Fruit fly (Drosophila melanogaster) whole organism, embryonic: ENCODE measurements around the gene CG13059.

Experiments
- Atf6 ChIP-seq: fragments of 200-800 bp; sonication (Bioruptor generic); IDR thresholded peaks from 2 replicates; pipeline ENCODE4 v1.3.6; 2022; ENCODE audit warnings: missing biosample characterization, missing genetic modification characterization
- CG10267 ChIP-seq: fragments of 200-800 bp; sonication (Bioruptor generic); optimal IDR thresholded peaks from 2 replicates; lab custom pipeline; 2018; ENCODE audit warnings: missing biosample characterization, mild to moderate bottlenecking, missing genetic modification characterization, moderate library complexity
- CG10565 ChIP-seq: fragments of 200-800 bp; sonication (Bioruptor generic); optimal IDR thresholded peaks from 3 replicates; lab custom pipeline; 2016; ENCODE audit warnings: missing biosample characterization, mild to moderate bottlenecking, missing genetic modification characterization
- CG11398 ChIP-seq: fragments of 200-800 bp; sonication (Bioruptor generic); optimal IDR thresholded peaks from 2 replicates; lab custom pipeline; 2016; ENCODE audit warnings: missing biosample characterization, missing genetic modification characterization
- CG11696 ChIP-seq: fragments of 200-800 bp; sonication (Bioruptor generic); IDR thresholded peaks from 2 replicates; pipeline ENCODE4 v1.3.6; 2022; ENCODE audit warnings: missing biosample characterization, missing genetic modification characterization
- CG12236 ChIP-seq: fragments of 200-800 bp; sonication (Bioruptor generic); optimal IDR thresholded peaks from 2 replicates; lab custom pipeline; 2016; ENCODE audit warnings: missing biosample characterization, missing genetic modification characterization
- CG12659 ChIP-seq: fragments of 200-800 bp; sonication (Bioruptor generic); optimal IDR thresholded peaks from 3 replicates; lab custom pipeline; 2017; ENCODE audit warnings: mild to moderate bottlenecking, missing biosample characterization, missing genetic modification reagents, missing genetic modification characterization
- CG14014 ChIP-seq: fragments of 200-800 bp; sonication (Bioruptor generic); IDR thresholded peaks from 2 replicates; pipeline ENCODE4 v1.3.6; 2022; ENCODE audit warnings: missing biosample characterization, missing genetic modification characterization
- CG14050 ChIP-seq: fragments of 200-800 bp; sonication (Bioruptor generic); IDR thresholded peaks from 3 replicates; pipeline ENCODE4 v1.3.6; 2022; ENCODE audit warnings: missing biosample characterization, missing genetic modification characterization
- CG14667 ChIP-seq: fragments of 200-800 bp; sonication (Bioruptor generic); IDR thresholded peaks from 2 replicates; pipeline ENCODE4 v1.3.6; 2022; ENCODE audit warnings: missing biosample characterization, missing genetic modification characterization
- CG17328 ChIP-seq: fragments of 200-800 bp; sonication (Bioruptor generic); IDR thresholded peaks from 2 replicates; pipeline ENCODE4 v1.3.6; 2022; ENCODE audit warnings: missing biosample characterization, missing genetic modification characterization
- CG17361 ChIP-seq: fragments of 200-800 bp; sonication (Bioruptor generic); IDR thresholded peaks from 3 replicates; pipeline ENCODE4 v1.3.6; 2022; ENCODE audit warnings: missing biosample characterization, missing genetic modification characterization
- CG17612 ChIP-seq: fragments of 200-800 bp; sonication (Bioruptor generic); IDR thresholded peaks from 2 replicates; pipeline ENCODE4 v1.3.6; 2022; ENCODE audit warnings: missing biosample characterization, missing genetic modification characterization
- CG18476 ChIP-seq: fragments of 200-800 bp; sonication (Bioruptor generic); optimal IDR thresholded peaks from 2 replicates; lab custom pipeline; 2016; ENCODE audit warnings: missing biosample characterization, mild to moderate bottlenecking, missing genetic modification characterization
- CG18619 ChIP-seq: fragments of 200-800 bp; sonication (Bioruptor generic); optimal IDR thresholded peaks from 3 replicates; lab custom pipeline; 2017; ENCODE audit warnings: missing biosample characterization, mild to moderate bottlenecking, missing genetic modification characterization
- CG18764 ChIP-seq: fragments of 200-800 bp; sonication (Bioruptor generic); optimal IDR thresholded peaks from 3 replicates; lab custom pipeline; 2016; ENCODE audit warnings: missing biosample characterization, missing genetic modification characterization
- CG2712 ChIP-seq: fragments of 200-800 bp; optimal IDR thresholded peaks from 3 replicates; lab custom pipeline; 2019; ENCODE audit warnings: missing biosample characterization, mild to moderate bottlenecking, missing genetic modification characterization, moderate library complexity
- CG2889 ChIP-seq: fragments of 200-800 bp; sonication (Bioruptor generic); IDR thresholded peaks from 3 replicates; pipeline ENCODE4 v1.3.6; 2022; ENCODE audit warnings: missing biosample characterization, missing genetic modification characterization
- CG30020 ChIP-seq: fragments of 200-800 bp; optimal IDR thresholded peaks from 2 replicates; lab custom pipeline; 2019; ENCODE audit warnings: missing biosample characterization, mild to moderate bottlenecking, missing genetic modification characterization, moderate library complexity
- CG3407 ChIP-seq: fragments of 200-800 bp; sonication (Bioruptor generic); optimal IDR thresholded peaks from 2 replicates; lab custom pipeline; 2018; ENCODE audit warnings: missing biosample characterization, mild to moderate bottlenecking, missing genetic modification characterization
- CG3726 ChIP-seq: fragments of 200-800 bp; sonication (Bioruptor generic); IDR thresholded peaks from 3 replicates; pipeline ENCODE4, ENCODE4 v1.3.6; 2022; ENCODE audit warnings: missing biosample characterization, missing genetic modification characterization
- CG3838 ChIP-seq: fragments of 200-800 bp; sonication (Bioruptor generic); optimal IDR thresholded peaks from 3 replicates; lab custom pipeline; 2016; ENCODE audit warnings: missing biosample characterization, missing genetic modification characterization
- CG8281 ChIP-seq: fragments of 200-800 bp; sonication (Bioruptor generic); optimal IDR thresholded peaks from 2 replicates; lab custom pipeline; 2018; ENCODE audit warnings: missing biosample characterization, mild to moderate bottlenecking, missing genetic modification characterization, moderate library complexity
- CG8388 ChIP-seq: fragments of 200-800 bp; sonication (Bioruptor generic); optimal IDR thresholded peaks from 2 replicates; lab custom pipeline; 2019; ENCODE audit warnings: missing biosample characterization, mild to moderate bottlenecking, missing genetic modification characterization, moderate library complexity
- CG9797 ChIP-seq: fragments of 200-800 bp; sonication (Bioruptor generic); optimal IDR thresholded peaks from 3 replicates; lab custom pipeline; 2018; ENCODE audit warnings: missing biosample characterization, mild to moderate bottlenecking, missing genetic modification characterization
- CG9817 ChIP-seq: fragments of 200-800 bp; sonication (Bioruptor generic); optimal IDR thresholded peaks from 2 replicates; lab custom pipeline; 2018; ENCODE audit warnings: missing biosample characterization, mild to moderate bottlenecking, missing genetic modification characterization, moderate library complexity
- CkIIα-i1 ChIP-seq: fragments of 200-800 bp; sonication (Bioruptor generic); IDR thresholded peaks from 2 replicates; pipeline ENCODE4 v1.3.6; 2022; ENCODE audit warnings: missing biosample characterization, missing genetic modification characterization
- CrebB ChIP-seq: fragments of 200-800 bp; sonication (Bioruptor generic); optimal IDR thresholded peaks from 3 replicates; lab custom pipeline; 2018; ENCODE audit warnings: missing biosample characterization, mild to moderate bottlenecking, missing genetic modification characterization
- D19A ChIP-seq: fragments of 200-800 bp; optimal IDR thresholded peaks from 3 replicates; lab custom pipeline; 2019; ENCODE audit warnings: missing biosample characterization, mild to moderate bottlenecking, missing genetic modification characterization, moderate library complexity
- Fer3 ChIP-seq: fragments of 200-800 bp; sonication (Bioruptor generic); optimal IDR thresholded peaks from 2 replicates; lab custom pipeline; 2018; ENCODE audit warnings: missing biosample characterization, mild to moderate bottlenecking, missing genetic modification characterization, moderate library complexity
- Gsc ChIP-seq: fragments of 200-800 bp; sonication (Bioruptor generic); IDR thresholded peaks from 2 replicates; pipeline ENCODE4 v1.3.6; 2022; ENCODE audit warnings: missing biosample characterization, missing genetic modification characterization
- Hand ChIP-seq: fragments of 200-800 bp; sonication (Bioruptor generic); optimal IDR thresholded peaks from 2 replicates; lab custom pipeline; 2017; ENCODE audit warnings: mild to moderate bottlenecking, missing biosample characterization, missing genetic modification reagents, missing genetic modification characterization
- HmgD ChIP-seq: fragments of 200-800 bp; sonication (Bioruptor generic); optimal IDR thresholded peaks from 3 replicates; lab custom pipeline; 2016; ENCODE audit warnings: missing biosample characterization, missing genetic modification characterization
- Lhr ChIP-seq: fragments of 200-800 bp; sonication (Bioruptor generic); optimal IDR thresholded peaks from 3 replicates; lab custom pipeline; 2017; ENCODE audit warnings: mild to moderate bottlenecking, missing biosample characterization, missing genetic modification reagents, missing genetic modification characterization
- MBD-R2 ChIP-seq: fragments of 200-800 bp; sonication (Bioruptor generic); IDR thresholded peaks from 2 replicates; pipeline ENCODE4 v1.3.6; 2022; ENCODE audit warnings: missing biosample characterization, missing genetic modification characterization
- Nf-YB ChIP-seq: fragments of 200-800 bp; sonication (Bioruptor generic); optimal IDR thresholded peaks from 3 replicates; lab custom pipeline; 2019; ENCODE audit warnings: missing biosample characterization, mild to moderate bottlenecking, missing genetic modification characterization, moderate library complexity
- Oaz ChIP-seq: fragments of 200-800 bp; sonication (Bioruptor generic); IDR thresholded peaks from 2 replicates; pipeline ENCODE4 v1.3.6; 2022; ENCODE audit warnings: missing biosample characterization, missing genetic modification characterization
- Opbp ChIP-seq: fragments of 200-800 bp; sonication (Bioruptor generic); IDR thresholded peaks from 3 replicates; pipeline ENCODE4 v1.3.6; 2022; ENCODE audit warnings: missing biosample characterization, missing genetic modification characterization; ENCODE audit not compliant: partially characterized antibody
- Usf ChIP-seq: fragments of 200-800 bp; sonication (Bioruptor generic); optimal IDR thresholded peaks from 2 replicates; lab custom pipeline; 2017; ENCODE audit warnings: missing genotype, missing biosample characterization, missing genetic modification characterization
- ab ChIP-seq: fragments of 200-800 bp; sonication (Bioruptor generic); optimal IDR thresholded peaks from 2 replicates; lab custom pipeline; 2016; ENCODE audit warnings: missing biosample characterization, missing genetic modification characterization
- ash1 ChIP-seq: fragments of 200-800 bp; sonication (Bioruptor generic); optimal IDR thresholded peaks from 2 replicates; lab custom pipeline; 2018; ENCODE audit warnings: missing biosample characterization, mild to moderate bottlenecking, missing genetic modification characterization
- cad ChIP-seq: fragments of >200 bp; optimal IDR thresholded peaks from 2 replicates; lab custom pipeline; 2017; ENCODE audit warnings: missing biosample characterization, missing genetic modification characterization
- cg ChIP-seq: fragments of 200-800 bp; sonication (Bioruptor generic); optimal IDR thresholded peaks from 3 replicates; lab custom pipeline; 2019; ENCODE audit warnings: missing biosample characterization, mild to moderate bottlenecking, missing genetic modification characterization, moderate library complexity
- insv ChIP-seq, 2 experiments: fragments of 200-800 bp; sonication (Bioruptor generic); optimal IDR thresholded peaks; 3 replicates each; lab custom pipeline; 2016 to 2018; ENCODE audit warnings: missing biosample characterization in 2 of 2, missing genetic modification characterization in 2 of 2
- klu ChIP-seq: fragments of 200-800 bp; sonication (Bioruptor generic); IDR thresholded peaks from 2 replicates; pipeline ENCODE4 v1.3.6; 2022; ENCODE audit warnings: missing biosample characterization, missing genetic modification characterization
- nau ChIP-seq: fragments of 200-800 bp; sonication (Bioruptor generic); optimal IDR thresholded peaks from 3 replicates; lab custom pipeline; 2017; ENCODE audit warnings: missing biosample characterization, mild to moderate bottlenecking, missing genetic modification characterization, missing genetic modification reagents
- slou ChIP-seq: fragments of 200-800 bp; sonication (Bioruptor generic); optimal IDR thresholded peaks from 3 replicates; lab custom pipeline; 2016; ENCODE audit warnings: missing biosample characterization, missing genetic modification characterization
- stwl ChIP-seq: fragments of 200-800 bp; sonication (Bioruptor generic); optimal IDR thresholded peaks from 3 replicates; lab custom pipeline; 2018; ENCODE audit warnings: missing biosample characterization, mild to moderate bottlenecking, missing genetic modification characterization, moderate library complexity
- ttk ChIP-seq: fragments of 200-800 bp; sonication (Bioruptor generic); IDR thresholded peaks from 2 replicates; pipeline ENCODE4 v2.1.2; 2022; ENCODE audit warnings: missing biosample characterization, missing genetic modification characterization
- z ChIP-seq: fragments of 200-800 bp; sonication (Bioruptor generic); IDR thresholded peaks from 3 replicates; pipeline ENCODE4 v1.3.6; 2022; ENCODE audit warnings: missing biosample characterization, missing genetic modification characterization

CG13059 gene

dm6 chr3L:16328207-16328891 lies 4.9 kb downstream of the CG13059 start, which contains the start of gene CG13058 (continued):
- no peak for TF ChIP-seq CG3407 (GFP tag; lab: Kevin White, UChicago)
- peak; percentile 82 for TF ChIP-seq CG14014 (GFP tag; lab: Robert Waterston, UW)
- TF ChIP-seq Lhr (GFP tag; lab: Kevin White, UChicago) = no peak
- peak; percentile 79 for TF ChIP-seq CG8281
- TF ChIP-seq CG2712 (tag; lab: Kevin White, UChicago) = no peak
- TF ChIP-seq Atf6 (GFP tag; lab: Robert Waterston, UW) = peak; percentile 84
- peak; percentile 60; the same call in 2 of the 3 replicates for TF ChIP-seq CG17361 (GFP tag; lab: Robert Waterston, UW)
- peak; percentile 66 for TF ChIP-seq Oaz (GFP tag; lab: Robert Waterston, UW)
- peak; percentile 92 for TF ChIP-seq D19A (tag; lab: Kevin White, UChicago)
- TF ChIP-seq slou (GFP tag; lab: Kevin White, UChicago) = no peak
- peak; percentile 27 for TF ChIP-seq CG18764
- TF ChIP-seq CG11696 = no peak
- TF ChIP-seq MBD-R2 = peak; percentile 48
- TF ChIP-seq CG30020 = no peak
- no peak for TF ChIP-seq klu (GFP tag; lab: Robert Waterston, UW)
- no peak for TF ChIP-seq CG17612 (GFP tag; lab: Robert Waterston, UW)
- TF ChIP-seq CG8388 (GFP tag; lab: Kevin White, UChicago) = no peak
- no peak for TF ChIP-seq Gsc
- TF ChIP-seq Fer3 = peak; percentile 59
- peak; percentile 71 for TF ChIP-seq CG9817
- no peak for TF ChIP-seq CG12236 (GFP tag; lab: Kevin White, UChicago)
- TF ChIP-seq CG2889 = 0 out of 3 replicates have a peak, but pooled peaks have one; percentile 34
- no peak for TF ChIP-seq HmgD (GFP tag; lab: Kevin White, UChicago)
- TF ChIP-seq stwl (tag; lab: Kevin White, UChicago) = no peak
- no peak for TF ChIP-seq CG10267 (tag; lab: Kevin White, UChicago)
- TF ChIP-seq CG3726 (GFP tag; lab: Robert Waterston, UW) = no peak
- no peak for TF ChIP-seq z
- peak; percentile 71; the same call in 1 of the 2 replicates for TF ChIP-seq CG17328 (GFP tag; lab: Robert Waterston, UW)
- TF ChIP-seq CG14050 (GFP tag; lab: Robert Waterston, UW) = peak; percentile 76
- no peak for TF ChIP-seq CkIIα-i1
- TF ChIP-seq ab = no peak
- 0 out of 2 replicates have a peak, but pooled peaks have one; percentile 22 for TF ChIP-seq CG14667 (GFP tag; lab: Robert Waterston, UW)
- no peak for TF ChIP-seq cad (GFP tag; lab: Kevin White, UChicago)
- peak; percentile 31 for TF ChIP-seq CrebB (tag; lab: Kevin White, UChicago)
- no peak for TF ChIP-seq Nf-YB (GFP tag; lab: Kevin White, UChicago)
- TF ChIP-seq Opbp (GFP tag; lab: Robert Waterston, UW) = no peak
- peak; percentile 30 for TF ChIP-seq CG11398 (GFP tag; lab: Kevin White, UChicago)
- no peak for TF ChIP-seq insv (GFP tag; optimal IDR thresholded peaks at IDR 0.05; lab: Kevin White, UChicago)
- no peak for TF ChIP-seq CG10565 (GFP tag; lab: Kevin White, UChicago)
- peak; percentile 18 for TF ChIP-seq CG3838 (GFP tag; lab: Kevin White, UChicago)
- TF ChIP-seq CG9797 (GFP tag; lab: Kevin White, UChicago) = no peak
- peak; percentile 56 for TF ChIP-seq nau (GFP tag; lab: Kevin White, UChicago)
- peak; percentile 70 for TF ChIP-seq CG12659 (GFP tag; lab: Kevin White, UChicago)
- TF ChIP-seq CG18619 (GFP tag; lab: Kevin White, UChicago) = peak; percentile 61
- peak; percentile 44 for TF ChIP-seq ttk (GFP tag; lab: Robert Waterston, UW)
- TF ChIP-seq Hand (GFP tag; lab: Kevin White, UChicago) = peak; percentile 3
- peak; percentile 12 for TF ChIP-seq Usf (GFP tag; lab: Kevin White, UChicago)
- TF ChIP-seq ash1 (GFP tag; lab: Kevin White, UChicago) = no peak
- TF ChIP-seq CG18476 (GFP tag; lab: Kevin White, UChicago) = peak; percentile 14
- no peak for TF ChIP-seq cg (GFP tag; lab: Kevin White, UChicago)
